Worm (Caenorhabditis elegans): ENCODE data around the gene Y54F10AM.6.
"Not testable (repeated sequence)": the region's sequence is repeated elsewhere in the genome, so short reads cannot be mapped to it uniquely, and the experiment has no call there.

ce11 chrIII:2494717-2495116 lies 13.9 kb upstream of the Y54F10AM.6 start:
- 0 out of 2 replicates have a peak, but pooled peaks have one; percentile 37 for TF ChIP-seq tab-1 (GFP tag; IDR thresholded peaks at IDR 0.05)
- not testable (repeated sequence) for TF ChIP-seq flt-1 (GFP tag; IDR thresholded peaks at IDR 0.05)
